Fruit fly (Drosophila melanogaster): ENCODE measurements around the gene Ccdc56.

The Ccdc56 gene

DNA sequence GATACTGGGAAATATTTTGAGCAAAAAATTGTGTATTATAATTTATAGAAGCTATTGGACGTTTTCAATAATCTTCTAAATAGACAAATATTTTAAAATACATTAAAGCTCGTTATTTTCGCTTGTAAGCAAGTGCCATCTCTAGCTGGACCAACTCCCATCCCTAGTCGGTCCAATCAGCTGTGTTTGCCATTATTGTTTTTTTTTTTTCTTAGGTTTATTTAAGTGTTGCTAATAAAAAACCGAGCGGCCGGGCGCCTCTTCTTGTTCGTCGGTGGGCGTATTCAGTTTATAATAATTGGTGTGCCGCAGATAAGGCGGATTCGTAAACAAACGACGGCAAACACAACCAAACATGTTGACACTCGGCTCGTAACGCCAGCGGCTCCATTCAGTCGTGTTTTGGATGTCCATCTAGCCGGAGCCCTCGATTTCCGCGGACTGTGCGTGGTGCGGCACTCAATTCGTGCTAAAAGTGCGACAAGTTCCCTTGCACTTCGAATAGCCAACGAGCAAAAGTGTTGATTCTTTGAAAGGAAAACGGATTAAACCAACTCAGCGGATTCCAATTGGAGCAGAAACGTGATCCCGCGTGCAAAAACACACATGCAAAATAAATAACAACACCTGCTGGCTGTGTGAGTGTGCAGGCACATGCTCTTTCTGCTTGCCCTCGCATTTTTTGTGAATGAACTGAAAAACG is 24.8 kb upstream of the Ccdc56 start, which contains the start of gene Sugb (continued):
- peak; percentile 68 for TF ChIP-seq net (GFP tag; optimal IDR thresholded peaks at IDR 0.05)
- TF ChIP-seq CG32006 (GFP tag; optimal IDR thresholded peaks at IDR 0.05), result no peak
- TF ChIP-seq dac (GFP tag; optimal IDR thresholded peaks at IDR 0.05), result peak; percentile 18
- TF ChIP-seq CG8119 (GFP tag; IDR thresholded peaks at IDR 0.05), result peak; percentile 70; the same call in 2 of the 3 replicates
- no peak for TF ChIP-seq CG4318 (GFP tag; optimal IDR thresholded peaks at IDR 0.05)
- no peak for TF ChIP-seq Hr38 (GFP tag; optimal IDR thresholded peaks at IDR 0.05)
- TF ChIP-seq CG31627 (GFP tag; optimal IDR thresholded peaks at IDR 0.05), result peak; percentile 63
- no peak for TF ChIP-seq CG3919 (GFP tag; optimal IDR thresholded peaks at IDR 0.05)
- peak in 1 of 2 experiments; percentile 59 for TF ChIP-seq salr (GFP tag; optimal IDR thresholded peaks at IDR 0.05)
- no peak for TF ChIP-seq CG6854 (GFP tag; optimal IDR thresholded peaks at IDR 0.05)
- peak; percentile 20 to 56 for TF ChIP-seq ss (GFP tag; optimal IDR thresholded peaks at IDR 0.05)
- TF ChIP-seq CG11762 (GFP tag; optimal IDR thresholded peaks at IDR 0.05; ENCODE audit: insufficient read depth), result no peak
- TF ChIP-seq CG1621 (tag; optimal IDR thresholded peaks at IDR 0.05), result peak; percentile 53
- TF ChIP-seq CG34406 (GFP tag; optimal IDR thresholded peaks at IDR 0.05), result no peak
- no peak for TF ChIP-seq fd85E (GFP tag; optimal IDR thresholded peaks at IDR 0.05)
- TF ChIP-seq Hr39 (GFP tag; optimal IDR thresholded peaks at IDR 0.05), result no peak
- no peak for TF ChIP-seq Blimp-1 (GFP tag; optimal IDR thresholded peaks at IDR 0.05)
- TF ChIP-seq Ets21C (GFP tag; optimal IDR thresholded peaks at IDR 0.05), result peak; percentile 43
- TF ChIP-seq Sox15 (GFP tag; optimal IDR thresholded peaks at IDR 0.05), result no peak
- peak; percentile 33 for TF ChIP-seq Ets96B (tag; optimal IDR thresholded peaks at IDR 0.05)
- peak; percentile 77 for TF ChIP-seq Eip75B (GFP tag; optimal IDR thresholded peaks at IDR 0.05)
- TF ChIP-seq fkh (GFP tag; optimal IDR thresholded peaks at IDR 0.05), result peak; percentile 96
- peak; percentile 80 for TF ChIP-seq Hr4 (GFP tag; optimal IDR thresholded peaks at IDR 0.05)
- peak; percentile 24 for TF ChIP-seq Eip93F (GFP tag; optimal IDR thresholded peaks at IDR 0.05)
- TF ChIP-seq esn (GFP tag; optimal IDR thresholded peaks at IDR 0.05), result peak; percentile 84
- no peak for TF ChIP-seq Smox (GFP tag; optimal IDR thresholded peaks at IDR 0.05)
- TF ChIP-seq CG10631 (GFP tag; optimal IDR thresholded peaks at IDR 0.05), result peak; percentile 57
- TF ChIP-seq CG6792 (GFP tag; optimal IDR thresholded peaks at IDR 0.05), result peak; percentile 57
- TF ChIP-seq Eip78C (GFP tag), result peak; percentile 90
- peak; percentile 53 for TF ChIP-seq CG8632 (GFP tag; optimal IDR thresholded peaks at IDR 0.05)

DNA sequence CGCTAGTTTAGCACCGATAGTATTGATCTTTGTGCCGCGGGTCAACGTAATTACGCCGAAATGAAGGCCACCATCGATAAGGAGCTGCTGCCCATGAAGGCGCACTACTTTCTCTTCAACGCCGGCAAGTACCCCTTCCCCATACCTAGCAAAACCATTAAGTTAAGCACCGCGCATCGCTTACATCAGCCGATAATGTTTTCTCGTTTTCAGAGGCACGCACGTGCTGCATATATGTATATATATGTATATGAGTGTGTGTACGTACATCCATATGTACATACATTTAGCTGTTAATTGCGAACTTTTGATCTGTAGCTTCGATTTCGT is 24.3 kb upstream of the Ccdc56 start:
- TF ChIP-seq Hr4 (GFP tag; optimal IDR thresholded peaks at IDR 0.05) (no peak), vri (GFP tag; optimal IDR thresholded peaks at IDR 0.05) (peak; percentile 22)

DNA sequence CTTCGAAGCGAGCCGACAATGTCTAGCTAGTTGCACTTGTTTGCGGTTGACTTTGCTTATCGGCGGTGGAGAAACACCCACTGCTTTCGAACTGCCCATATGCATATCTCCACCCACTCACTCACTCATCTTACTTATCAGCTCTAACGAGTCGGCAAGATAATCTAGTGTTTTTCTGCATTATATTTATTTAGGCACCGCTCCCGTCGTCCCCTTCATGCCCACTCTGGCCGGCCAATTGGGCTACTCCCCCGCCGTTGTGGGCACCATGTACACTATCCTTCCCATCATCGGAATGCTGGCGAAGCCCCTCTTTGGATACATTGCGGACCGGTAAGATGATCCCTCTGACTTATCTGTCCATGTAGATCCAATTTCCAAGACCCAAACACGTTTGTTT is 22.9 kb upstream of the Ccdc56 start:
- no peak for TF ChIP-seq esn (GFP tag; optimal IDR thresholded peaks at IDR 0.05)
- peak; percentile 80 for TF ChIP-seq fkh (GFP tag; optimal IDR thresholded peaks at IDR 0.05)

DNA sequence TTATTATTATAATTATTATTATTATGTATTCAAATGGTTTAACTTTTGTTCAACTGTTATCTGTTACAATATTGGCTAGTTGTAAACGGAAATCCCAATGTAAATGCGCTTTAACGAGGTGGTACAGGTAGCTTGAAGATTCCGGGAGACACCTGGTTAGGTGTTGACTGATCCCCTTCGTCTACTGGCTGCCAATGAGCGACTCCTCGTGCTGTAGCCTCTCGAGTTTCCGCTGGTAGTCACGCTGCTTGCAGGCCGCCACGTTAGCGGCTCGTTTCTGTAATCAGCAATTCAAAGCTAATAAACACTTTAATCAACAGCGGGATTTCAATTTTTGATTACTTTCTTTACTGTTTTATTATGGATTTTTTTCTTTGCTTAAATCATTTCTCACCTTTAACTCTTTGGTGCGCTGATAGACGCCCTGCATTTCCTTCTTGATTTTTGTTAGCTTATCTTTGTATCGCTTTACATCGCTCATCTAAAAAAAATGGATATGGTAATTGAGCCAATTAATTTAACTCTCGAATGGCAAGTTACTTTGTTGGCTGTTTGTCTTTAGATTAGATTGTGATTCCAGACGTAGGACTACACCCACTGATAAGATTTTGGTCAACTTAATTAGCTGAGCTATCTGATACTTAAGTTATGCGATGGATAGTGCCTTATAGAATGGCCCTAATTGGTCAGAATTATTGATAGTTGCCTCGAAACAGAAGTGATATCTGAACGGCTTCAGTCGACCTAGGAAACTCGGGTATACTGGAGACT is 18.8 kb upstream of the Ccdc56 start:
- TF ChIP-seq eg (GFP tag; IDR thresholded peaks at IDR 0.05), result no peak
- peak; percentile 22 for TF ChIP-seq fkh (GFP tag; optimal IDR thresholded peaks at IDR 0.05)
- no peak for TF ChIP-seq dsx (GFP tag; optimal IDR thresholded peaks at IDR 0.05; ENCODE audit: poor library complexity, severe bottlenecking)

All from whole organism, prepupa.